Fruit fly (Drosophila melanogaster): Measurements from ENCODE around the gene PH4alphaNE3.

- TF ChIP-seq CG8478 (optimal IDR thresholded peaks at IDR 0.05) (no peak), EcR (GFP tag; optimal IDR thresholded peaks at IDR 0.05) (no peak), usp (GFP tag; optimal IDR thresholded peaks at IDR 0.05) (no peak)
Measured at dm6 chr3R:30560070-30560469, 43.9 kb upstream of the PH4alphaNE3 start, which contains the start of gene CG34155.
